Fruit fly (Drosophila melanogaster): ENCODE results near the gene CG11029.

DNA sequence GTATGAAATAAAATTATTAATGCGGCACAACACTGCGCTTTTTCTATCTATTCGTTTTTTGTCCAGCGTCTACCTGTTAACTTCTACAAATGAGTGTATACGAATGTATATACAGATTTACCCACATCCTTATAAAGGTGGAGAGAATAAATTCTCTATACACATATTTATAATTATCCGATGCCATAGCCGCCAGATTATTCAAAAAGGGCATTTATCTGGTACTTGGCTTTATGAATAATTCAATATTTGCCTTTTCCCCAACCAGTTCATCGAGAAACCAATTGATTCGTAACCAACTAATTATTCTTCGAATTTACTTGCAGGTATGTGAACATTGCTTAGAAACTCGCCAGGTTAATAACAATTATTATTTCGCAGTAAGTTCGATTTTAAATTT lies 4.8 kb upstream of the CG11029 start, which contains the start of gene CG11147:
- TF ChIP-seq D1 (tag; optimal IDR thresholded peaks at IDR 0.05) (no peak), EcR (GFP tag; optimal IDR thresholded peaks at IDR 0.05) (no peak)

Measured in whole organism, pupa.